Fruit fly (Drosophila melanogaster) S2 (cell line): ENCODE data around the gene Or82a.

Source experiments
- CG8478 ChIP-seq: fragments of >200 bp; optimal IDR thresholded peaks from 2 replicates; lab custom pipeline; 2018
- CTCF ChIP-seq, 2 experiments: fragments of >200 bp; optimal IDR thresholded peaks; 2 replicates each; lab custom pipeline; 2018

- TF ChIP-seq CG8478 (lab: Kevin White, UChicago) (no peak), CTCF (optimal IDR thresholded peaks at IDR 0.05; lab: Kevin White, UChicago) (no peak)
Measured at dm6 chr3R:4243096-4243940, 13.5 kb upstream of the Or82a start, which contains the start of gene CG34305.
